Fruit fly (Drosophila melanogaster) S2 (cell line): Measurements from ENCODE around the gene Pp1-87B.

Source experiments
- CG8478 ChIP-seq: fragments of >200 bp; optimal IDR thresholded peaks from 2 replicates; lab custom pipeline; 2018
- CTCF ChIP-seq, 2 experiments: fragments of >200 bp; optimal IDR thresholded peaks; 2 replicates each; lab custom pipeline; 2018

- TF ChIP-seq CTCF (optimal IDR thresholded peaks at IDR 0.05; lab: Kevin White, UChicago) (no peak), CG8478 (lab: Kevin White, UChicago) (no peak)
These were observed 29.8 kb downstream of the Pp1-87B start, which contains the start of the genes CG10096 and CG10097 for dm6 chr3R:12395880-12396279.
